Worm (Caenorhabditis elegans) whole organism, dauer: ENCODE data around the gene cnp-3.
"Not testable (repeated sequence)": the region's sequence is repeated elsewhere in the genome, so short reads cannot be mapped to it uniquely, and the experiment has no call there.

Experiments
- unc-62 ChIP-seq: sonication (generic microtip); optimal IDR thresholded peaks from 2 replicates; lab custom pipeline; 2017; ENCODE audit warnings: missing biosample characterization, missing genetic modification reagents, missing genetic modification characterization

cnp-3 gene

ce11 chrX:17135704-17136103, 2.2 kb downstream of the cnp-3 start:
- TF ChIP-seq unc-62 (GFP tag; lab: Kevin White, UChicago): no peak

- TF ChIP-seq unc-62 (GFP tag; lab: Kevin White, UChicago): no peak
These were observed 3.5 kb downstream of the cnp-3 start, which contains the start of gene K09E3.7 for ce11 chrX:17134427-17134826. Gene K09E3.7, minus strand, starts transcription at chrX:17134527.

DNA sequence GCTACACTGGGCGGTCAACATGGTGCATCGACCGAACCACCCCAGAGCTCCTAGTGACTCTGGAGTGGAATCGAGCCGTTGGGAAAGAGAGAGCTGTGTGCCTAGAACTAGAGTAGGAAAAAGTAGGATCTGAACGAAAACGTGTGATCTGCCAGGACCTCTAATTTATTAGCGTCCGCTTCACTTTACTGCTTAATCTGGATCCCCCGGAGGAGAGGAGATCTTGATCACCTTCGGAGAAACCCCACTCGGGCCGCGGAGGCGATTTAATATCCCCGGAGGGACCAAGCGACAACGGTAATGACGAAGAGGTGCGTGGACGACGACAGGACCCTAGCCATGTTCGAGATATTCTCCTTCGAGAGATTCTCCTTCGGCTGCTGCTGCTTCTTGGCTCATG, 20.6 kb downstream of the cnp-3 start, which contains the start of gene K09E3.2:
TSS of gene K09E3.2 (plus strand) at position 301 of the 400 bp plus-strand sequence.
- TF ChIP-seq unc-62 (GFP tag; lab: Kevin White, UChicago): not testable (repeated sequence)

DNA sequence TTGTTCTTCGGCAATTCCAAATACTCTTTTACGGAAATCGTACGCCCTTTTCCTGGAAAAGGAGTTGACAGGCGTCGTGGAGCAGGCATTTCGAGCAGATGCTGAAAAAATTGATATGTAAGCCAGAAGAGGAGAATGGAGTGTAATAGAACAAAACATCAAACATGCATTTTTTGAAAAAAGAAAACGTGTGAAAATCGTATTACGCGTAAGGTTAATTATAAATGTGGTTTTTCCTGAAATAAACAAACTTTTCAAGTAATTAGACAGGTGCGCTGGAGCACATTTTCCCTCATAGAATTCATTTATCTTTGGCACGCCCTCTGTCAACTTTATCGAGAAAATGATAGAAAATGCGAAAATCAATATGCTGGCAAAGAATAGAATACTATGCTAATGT, 22.8 kb downstream of the cnp-3 start, which contains the start of gene lido-6:
TSS of gene lido-6 (minus strand) at position 101 of the 400 bp plus-strand sequence.
- TF ChIP-seq unc-62 (GFP tag; lab: Kevin White, UChicago): no peak

DNA sequence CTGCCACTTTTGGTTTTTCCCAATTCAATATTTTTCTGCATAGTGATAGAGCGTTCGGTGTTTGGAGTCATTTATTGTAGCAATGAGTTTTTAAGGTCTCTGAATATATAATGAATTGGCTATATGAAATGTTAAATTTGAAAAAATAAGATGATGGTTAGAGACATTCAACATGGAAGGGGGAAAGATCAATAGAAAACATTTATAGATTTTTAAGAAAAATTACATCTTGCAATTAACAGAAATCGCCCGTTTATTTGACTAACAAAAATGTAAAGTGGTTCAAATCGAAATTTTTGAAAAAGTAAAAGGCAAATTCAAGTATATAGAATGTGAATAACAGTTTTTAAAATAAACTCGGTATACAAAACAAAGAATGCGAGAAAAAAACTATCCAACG, 27.4 kb downstream of the cnp-3 start, which contains the start of gene lido-5:
TSS of gene lido-5 (minus strand) at position 101 of the 400 bp plus-strand sequence.
- no peak for TF ChIP-seq unc-62 (GFP tag; lab: Kevin White, UChicago)

- no peak for TF ChIP-seq unc-62 (GFP tag; lab: Kevin White, UChicago)
These were observed 30.2 kb downstream of the cnp-3 start, which contains the start of gene lido-4 for ce11 chrX:17107670-17108069. Gene lido-4, minus strand, starts transcription at chrX:17107770.

- no peak for TF ChIP-seq unc-62 (GFP tag; lab: Kevin White, UChicago)
These were observed 37.3 kb downstream of the cnp-3 start, which contains the start of gene lido-2 for ce11 chrX:17100656-17101055. Gene lido-2, minus strand, starts transcription at chrX:17100756.

DNA sequence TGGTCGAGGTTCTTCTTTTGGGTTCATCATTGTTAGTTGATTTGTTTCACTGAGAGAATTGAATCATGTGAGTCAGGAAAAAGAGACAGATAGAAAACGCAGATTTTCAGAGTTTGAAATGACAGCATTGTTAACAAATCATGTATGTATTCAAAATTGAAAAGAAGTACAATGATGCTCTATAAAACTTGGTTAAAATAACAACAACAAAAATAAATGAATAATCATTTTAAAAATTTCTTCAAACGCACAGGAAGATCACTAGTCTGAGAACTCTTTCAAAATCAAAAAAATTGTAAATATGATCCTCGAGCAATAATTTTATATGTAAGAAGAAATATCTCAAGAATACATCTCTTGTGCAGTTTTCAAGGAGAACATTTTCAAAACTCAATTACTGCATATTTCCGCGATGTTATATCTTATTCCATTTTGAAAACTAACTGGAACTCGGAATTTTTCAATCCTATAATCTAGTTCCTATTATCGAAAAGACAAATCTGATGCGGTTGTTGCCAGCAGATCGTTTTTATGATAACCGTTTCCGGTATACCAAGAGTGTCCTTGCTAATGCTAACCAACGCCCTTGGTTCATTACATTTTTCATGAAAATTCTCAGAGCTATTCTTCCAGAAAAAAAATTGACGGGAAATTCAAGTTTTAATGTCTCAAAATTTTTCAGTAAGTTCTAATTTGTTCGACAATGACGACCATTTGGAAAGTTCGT, 41.2 kb downstream of the cnp-3 start, which contains the start of gene lido-1:
TSS of gene lido-1 (minus strand) at position 51 of the 727 bp plus-strand sequence.
- TF ChIP-seq unc-62 (GFP tag; lab: Kevin White, UChicago): no peak

ce11 chrX:17093199-17093598, 44.7 kb downstream of the cnp-3 start, which contains the start of gene C08A9.3:
Gene C08A9.3, minus strand, starts transcription at chrX:17093299.
- no peak for TF ChIP-seq unc-62 (GFP tag; lab: Kevin White, UChicago)

ce11 chrX:17092416-17092815, 45.5 kb downstream of the cnp-3 start, which contains the start of gene sod-3:
Gene sod-3, plus strand, starts transcription at chrX:17092753.
- no peak for TF ChIP-seq unc-62 (GFP tag; lab: Kevin White, UChicago)
